Fruit fly (Drosophila melanogaster): ENCODE measurements around the gene CG34177.

Gene CG34177

dm6 chr2L:4403013-4403604, 30.6 kb upstream of the CG34177 start, which contains the start of gene Dim1 (continued):
- TF ChIP-seq fd64A (GFP tag; optimal IDR thresholded peaks at IDR 0.05) (no peak), NC2β (GFP tag; optimal IDR thresholded peaks at IDR 0.05) (no peak), croc (GFP tag; conservative IDR thresholded peaks at IDR 0.05) (no peak), wor (GFP tag; IDR thresholded peaks at IDR 0.05) (no peak), peb (GFP tag; IDR thresholded peaks at IDR 0.05) (no peak), GATAe (GFP tag; conservative IDR thresholded peaks at IDR 0.05) (no peak), ac (GFP tag; optimal IDR thresholded peaks at IDR 0.05) (no peak), gce (GFP tag; IDR thresholded peaks at IDR 0.05) (no peak), CG9817 (tag; optimal IDR thresholded peaks at IDR 0.05) (no peak), ken (GFP tag; IDR thresholded peaks at IDR 0.05) (no peak), Nf-YC (tag; optimal IDR thresholded peaks at IDR 0.05) (no peak), fu2 (GFP tag; optimal IDR thresholded peaks at IDR 0.05) (no peak), CG12744 (GFP tag; optimal IDR thresholded peaks at IDR 0.05) (no peak), esg (GFP tag; conservative IDR thresholded peaks at IDR 0.05) (no peak), slbo (GFP tag; IDR thresholded peaks at IDR 0.05) (no peak), Pdp1 (GFP tag; optimal IDR thresholded peaks at IDR 0.05) (no peak), lbe (GFP tag; optimal IDR thresholded peaks at IDR 0.05) (no peak), CoRest (tag; optimal IDR thresholded peaks at IDR 0.05) (peak; percentile 32), CG4328 (GFP tag; optimal IDR thresholded peaks at IDR 0.05) (peak; percentile 7), Kr (GFP tag; optimal IDR thresholded peaks at IDR 0.05) (no peak), gcm (GFP tag; optimal IDR thresholded peaks at IDR 0.05) (no peak), CG6854 (GFP tag; optimal IDR thresholded peaks at IDR 0.05) (no peak), hth (optimal IDR thresholded peaks at IDR 0.05) (no peak), chn (GFP tag; optimal IDR thresholded peaks at IDR 0.05) (no peak), dysf (GFP tag; IDR thresholded peaks at IDR 0.05) (peak; percentile 22; the same call in 1 of the 3 replicates), tgo (GFP tag; IDR thresholded peaks at IDR 0.05) (no peak), CG3281 (GFP tag; optimal IDR thresholded peaks at IDR 0.05) (no peak), pnt (GFP tag; optimal IDR thresholded peaks at IDR 0.05) (no peak), ab (GFP tag; optimal IDR thresholded peaks at IDR 0.05) (no peak), Dip2 (GFP tag; IDR thresholded peaks at IDR 0.05) (no peak), her (GFP tag; optimal IDR thresholded peaks at IDR 0.05) (no peak), BtbVII (GFP tag; optimal IDR thresholded peaks at IDR 0.05) (no peak), Dp (GFP tag; optimal IDR thresholded peaks at IDR 0.05) (peak; percentile 87), Awh (GFP tag; IDR thresholded peaks at IDR 0.05) (no peak), lmd (GFP tag; IDR thresholded peaks at IDR 0.05) (no peak), Chrac-16 (GFP tag; optimal IDR thresholded peaks at IDR 0.05) (no peak), al (GFP tag; IDR thresholded peaks at IDR 0.05) (no peak), insv (GFP tag; optimal IDR thresholded peaks at IDR 0.05) (no peak), CG4707 (GFP tag; optimal IDR thresholded peaks at IDR 0.05) (no peak), CG16863 (GFP tag; optimal IDR thresholded peaks at IDR 0.05) (no peak), bab2 (GFP tag; optimal IDR thresholded peaks at IDR 0.05) (no peak), CG12299 (tag; optimal IDR thresholded peaks at IDR 0.05) (no peak), Max (GFP tag; optimal IDR thresholded peaks at IDR 0.05) (no peak), Drgx (GFP tag; IDR thresholded peaks at IDR 0.05) (no peak), wek (GFP tag; optimal IDR thresholded peaks at IDR 0.05) (peak; percentile 47), CG6689 (GFP tag; IDR thresholded peaks at IDR 0.05) (no peak), CG4424 (GFP tag; optimal IDR thresholded peaks at IDR 0.05) (no peak), Hand (GFP tag; optimal IDR thresholded peaks at IDR 0.05) (no peak), PHDP (tag; optimal IDR thresholded peaks at IDR 0.05) (no peak), Mes4 (GFP tag; optimal IDR thresholded peaks at IDR 0.05) (peak; percentile 4), CG1602 (GFP tag; optimal IDR thresholded peaks at IDR 0.05) (no peak), CG11398 (GFP tag; optimal IDR thresholded peaks at IDR 0.05) (no peak), Sin3A (optimal IDR thresholded peaks at IDR 0.05) (no peak)

All from whole organism, embryonic.